Worm (Caenorhabditis elegans) whole organism, young adult: ENCODE data around the gene C06E8.5.

Source experiments
- B0336.3 ChIP-seq: fragments of 200-800 bp; sonication (Bioruptor generic); IDR thresholded peaks from 2 replicates; pipeline ENCODE4 v1.3.6; 2022; ENCODE audit warnings: missing genetic modification characterization, missing compliant biosample characterization
- F49E8.2 ChIP-seq: sonication (generic microtip); optimal IDR thresholded peaks from 3 replicates; lab custom pipeline; 2017; ENCODE audit warnings: missing genetic modification characterization, mild to moderate bottlenecking, missing compliant biosample characterization, antibody characterized with exemption, moderate library complexity; ENCODE audit not compliant: insufficient read depth
- F52B5.7 ChIP-seq: sonication (generic microtip); optimal IDR thresholded peaks from 2 replicates; lab custom pipeline; 2016; ENCODE audit warnings: mild to moderate bottlenecking, missing genetic modification characterization, missing compliant biosample characterization
- hlh-26 ChIP-seq: fragments of 200-800 bp; sonication (Bioruptor generic); conservative IDR thresholded peaks from 2 replicates; pipeline ENCODE4 v1.3.6; 2022; ENCODE audit warnings: missing genetic modification reagents, missing genetic modification characterization, missing compliant biosample characterization
- lsy-27 ChIP-seq: sonication (generic microtip); optimal IDR thresholded peaks from 2 replicates; lab custom pipeline; 2017; ENCODE audit warnings: missing genetic modification characterization, mild to moderate bottlenecking, missing compliant biosample characterization, antibody characterized with exemption, missing genotype, borderline replicate concordance; ENCODE audit not compliant: insufficient read depth
- mxl-1 ChIP-seq: sonication (generic microtip); optimal IDR thresholded peaks from 2 replicates; lab custom pipeline; 2016; ENCODE audit warnings: missing genetic modification characterization, missing compliant biosample characterization
- nfya-1 ChIP-seq: sonication (generic microtip); optimal IDR thresholded peaks from 2 replicates; lab custom pipeline; 2017; ENCODE audit warnings: antibody characterized with exemption, missing compliant biosample characterization, missing genetic modification characterization, borderline replicate concordance; ENCODE audit not compliant: insufficient read depth
- tbx-9 ChIP-seq: sonication (generic microtip); optimal IDR thresholded peaks from 2 replicates; lab custom pipeline; 2016; ENCODE audit warnings: borderline replicate concordance, missing genetic modification characterization, inconsistent platforms, missing compliant biosample characterization
- ztf-25 ChIP-seq: fragments of 200-800 bp; sonication (Bioruptor generic); IDR thresholded peaks from 2 replicates; pipeline ENCODE4 v1.3.6; 2022; ENCODE audit warnings: missing genetic modification reagents, missing genetic modification characterization, missing compliant biosample characterization

DNA sequence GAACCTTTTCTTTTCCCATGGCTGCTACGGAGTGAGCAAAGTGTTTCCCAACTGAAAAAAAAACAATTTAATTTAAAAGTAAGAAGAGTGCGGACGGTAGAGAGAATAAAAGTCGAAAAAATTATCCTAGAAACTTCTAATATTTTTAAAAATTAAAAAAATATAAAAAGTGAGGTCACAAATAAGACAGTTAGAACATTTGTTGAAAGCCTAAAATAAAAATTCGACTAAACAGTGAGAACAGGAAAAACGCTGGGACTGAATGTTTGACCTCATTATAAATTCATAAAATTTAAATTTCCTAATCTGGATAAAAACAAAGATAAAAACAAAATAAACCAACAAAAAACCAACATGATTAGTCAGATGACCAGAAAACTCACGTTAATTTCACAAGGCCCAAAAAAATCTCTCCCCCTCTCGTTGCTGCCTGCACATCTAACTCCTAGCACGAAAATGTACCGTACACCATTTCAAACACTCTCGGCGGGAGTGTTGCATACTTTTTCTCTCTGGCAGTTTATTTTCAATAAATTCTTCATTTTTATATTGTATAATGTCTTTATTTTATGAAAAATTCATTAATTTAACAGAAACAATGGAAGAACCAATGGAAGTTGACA lies 33.5 kb downstream of the C06E8.5 start, which contains the start of the genes eef-1A.1 and rfc-4:
- TF ChIP-seq ztf-25 (GFP tag; lab: Robert Waterston, UW) (no peak), lsy-27 (tag; lab: Kevin White, UChicago) (peak; percentile 60), mxl-1 (tag; lab: Kevin White, UChicago) (no peak), nfya-1 (tag; lab: Kevin White, UChicago) (no peak), hlh-26 (GFP tag; lab: Robert Waterston, UW) (no peak), B0336.3 (GFP tag; lab: Robert Waterston, UW) (peak; percentile 79), tbx-9 (tag; lab: Kevin White, UChicago) (no peak), F52B5.7 (tag; lab: Kevin White, UChicago) (no peak), F49E8.2 (tag; lab: Kevin White, UChicago) (peak; percentile 89)
